Fruit fly (Drosophila melanogaster): ENCODE measurements around the gene amrt.

amrt gene

dm6 chrX:13740062-13740461 is 42.2 kb upstream of the amrt start (continued):
- TF ChIP-seq achi (GFP tag; optimal IDR thresholded peaks at IDR 0.05) (peak; percentile 75), CG11902 (GFP tag; optimal IDR thresholded peaks at IDR 0.05) (peak; percentile 48), Sox102F (GFP tag; optimal IDR thresholded peaks at IDR 0.05) (peak; percentile 64), Lpt (GFP tag; optimal IDR thresholded peaks at IDR 0.05) (peak; percentile 76), CG15336 (GFP tag; IDR thresholded peaks at IDR 0.05) (peak; percentile 79), CG10631 (GFP tag; optimal IDR thresholded peaks at IDR 0.05) (peak; percentile 80), CG32006 (GFP tag; optimal IDR thresholded peaks at IDR 0.05) (peak; percentile 83), CG6792 (GFP tag; optimal IDR thresholded peaks at IDR 0.05) (peak; percentile 77), spab (GFP tag; optimal IDR thresholded peaks at IDR 0.05) (peak; percentile 83), fd85E (GFP tag; optimal IDR thresholded peaks at IDR 0.05) (peak; percentile 11), CG10669 (GFP tag; optimal IDR thresholded peaks at IDR 0.05) (peak; percentile 81), CG34406 (GFP tag; optimal IDR thresholded peaks at IDR 0.05) (peak; percentile 66)

DNA sequence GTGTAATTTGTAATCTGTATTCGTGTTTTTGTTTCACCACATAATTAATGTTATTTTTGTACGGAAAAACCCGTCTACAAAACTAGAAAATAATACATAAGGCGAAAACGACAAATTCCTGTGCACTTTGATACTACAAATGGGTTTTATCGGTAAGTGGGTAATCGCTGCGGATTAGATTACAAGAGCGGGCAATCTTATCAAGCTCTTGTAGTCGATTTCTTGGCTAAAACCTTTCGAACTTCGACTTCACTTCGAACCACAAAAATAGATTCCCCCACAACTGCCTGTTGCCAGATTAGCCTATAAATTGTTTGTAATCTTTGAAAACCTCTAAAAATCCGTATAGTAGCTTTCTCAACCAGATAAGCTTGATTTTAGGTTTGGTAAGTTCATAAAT is 41.3 kb upstream of the amrt start:
- no peak for TF ChIP-seq fd85E (GFP tag; optimal IDR thresholded peaks at IDR 0.05)
- TF ChIP-seq cyc (GFP tag; optimal IDR thresholded peaks at IDR 0.05), result no peak
- peak; percentile 6 for TF ChIP-seq vri (GFP tag; optimal IDR thresholded peaks at IDR 0.05)

dm6 chrX:13744599-13745052 is 37.6 kb upstream of the amrt start, which contains the start of gene Grip91:
Gene Grip91, minus strand, starts transcription at chrX:13744683.
- TF ChIP-seq esn (GFP tag; optimal IDR thresholded peaks at IDR 0.05), result no peak
- TF ChIP-seq Hr38 (GFP tag; optimal IDR thresholded peaks at IDR 0.05), result no peak
- TF ChIP-seq CG31627 (GFP tag; optimal IDR thresholded peaks at IDR 0.05), result peak; percentile 2
- peak; percentile 35 for TF ChIP-seq Sox14 (GFP tag; optimal IDR thresholded peaks at IDR 0.05)
- peak in 1 of 2 experiments; percentile 4 for TF ChIP-seq ss (GFP tag; optimal IDR thresholded peaks at IDR 0.05)
- TF ChIP-seq CG6808 (GFP tag; optimal IDR thresholded peaks at IDR 0.05), result no peak
- TF ChIP-seq Eip78C (GFP tag), result peak; percentile 60
- no peak for TF ChIP-seq fd59A (GFP tag; optimal IDR thresholded peaks at IDR 0.05)
- peak; percentile 6 for TF ChIP-seq topi (GFP tag; optimal IDR thresholded peaks at IDR 0.05)
- TF ChIP-seq svp (GFP tag), result peak; percentile 51
- no peak for TF ChIP-seq CG10631 (GFP tag; optimal IDR thresholded peaks at IDR 0.05)
- TF ChIP-seq achi (GFP tag; optimal IDR thresholded peaks at IDR 0.05), result peak; percentile 51
- TF ChIP-seq CG1621 (tag; optimal IDR thresholded peaks at IDR 0.05), result no peak
- no peak for TF ChIP-seq CG11294 (GFP tag; IDR thresholded peaks at IDR 0.05)

dm6 chrX:13747052-13747451 is 35.2 kb upstream of the amrt start:
- peak; percentile 67 for TF ChIP-seq CG15336 (GFP tag; IDR thresholded peaks at IDR 0.05)
- TF ChIP-seq Eip93F (GFP tag; optimal IDR thresholded peaks at IDR 0.05), result peak; percentile 28
- TF ChIP-seq Eip78C (GFP tag), result peak; percentile 77
- TF ChIP-seq Sox102F (GFP tag; optimal IDR thresholded peaks at IDR 0.05), result peak; percentile 24
- TF ChIP-seq CG11902 (GFP tag; optimal IDR thresholded peaks at IDR 0.05), result no peak
- TF ChIP-seq CG31627 (GFP tag; optimal IDR thresholded peaks at IDR 0.05), result no peak
- peak; percentile 92 for TF ChIP-seq vri (GFP tag; optimal IDR thresholded peaks at IDR 0.05)
- TF ChIP-seq CG8119 (GFP tag; IDR thresholded peaks at IDR 0.05), result peak; percentile 41; the same call in 1 of the 3 replicates
- no peak for TF ChIP-seq CG7368 (GFP tag; optimal IDR thresholded peaks at IDR 0.05)
- TF ChIP-seq Lpt (GFP tag; optimal IDR thresholded peaks at IDR 0.05), result peak; percentile 54
- peak; percentile 29 for TF ChIP-seq Sox14 (GFP tag; optimal IDR thresholded peaks at IDR 0.05)
- peak; percentile 46 for TF ChIP-seq CG6854 (GFP tag; optimal IDR thresholded peaks at IDR 0.05)
- TF ChIP-seq Eip75B (GFP tag; optimal IDR thresholded peaks at IDR 0.05), result peak; percentile 2
- 0 out of 3 replicates have a peak, but pooled peaks have one; percentile 6 for TF ChIP-seq CG6163 (GFP tag; IDR thresholded peaks at IDR 0.05)
- peak; percentile 66 for TF ChIP-seq svp (GFP tag)
- TF ChIP-seq Met (GFP tag; optimal IDR thresholded peaks at IDR 0.05), result no peak
- peak; percentile 66; the same call in 2 of the 3 replicates for TF ChIP-seq eg (GFP tag; IDR thresholded peaks at IDR 0.05)

Measured in whole organism, prepupa.